Fruit fly (Drosophila melanogaster): ENCODE results near the gene CG17260.

The CG17260 gene

dm6 chr2L:3003399-3003798, 33.6 kb upstream of the CG17260 start (continued):
- no peak for TF ChIP-seq kni (GFP tag; optimal IDR thresholded peaks at IDR 0.05)
- TF ChIP-seq Lpt (GFP tag; optimal IDR thresholded peaks at IDR 0.05) = no peak
- TF ChIP-seq NC2β (GFP tag; optimal IDR thresholded peaks at IDR 0.05) = no peak
- no peak for TF ChIP-seq chif (GFP tag; optimal IDR thresholded peaks at IDR 0.05)
- TF ChIP-seq Dp (GFP tag; optimal IDR thresholded peaks at IDR 0.05) = no peak
- TF ChIP-seq hkb (optimal IDR thresholded peaks at IDR 0.05) = no peak
- TF ChIP-seq hkb (GFP tag; IDR thresholded peaks at IDR 0.05) = 0 out of 2 replicates have a peak, but pooled peaks have one; percentile 55
- TF ChIP-seq CG3065 (GFP tag; optimal IDR thresholded peaks at IDR 0.05) = no peak
- TF ChIP-seq scrt (GFP tag; optimal IDR thresholded peaks at IDR 0.05) = no peak
- peak; percentile 16 for TF ChIP-seq tin (GFP tag; optimal IDR thresholded peaks at IDR 0.05)
- TF ChIP-seq ase (GFP tag; IDR thresholded peaks at IDR 0.05) = no peak
- no peak for TF ChIP-seq grn (GFP tag; optimal IDR thresholded peaks at IDR 0.05)
- TF ChIP-seq ATbp (GFP tag; optimal IDR thresholded peaks at IDR 0.05) = peak; percentile 85
- TF ChIP-seq Mad (GFP tag; optimal IDR thresholded peaks at IDR 0.05) = no peak
- TF ChIP-seq CG1529 (GFP tag; optimal IDR thresholded peaks at IDR 0.05) = peak; percentile 69
- no peak for TF ChIP-seq CG4282 (GFP tag; optimal IDR thresholded peaks at IDR 0.05)
- no peak for TF ChIP-seq CG13287 (GFP tag; IDR thresholded peaks at IDR 0.05; ENCODE audit: partially characterized antibody)
- TF ChIP-seq row (GFP tag; IDR thresholded peaks at IDR 0.05) = peak; percentile 51; the same call in 2 of the 3 replicates
- TF ChIP-seq Fer2 (tag; optimal IDR thresholded peaks at IDR 0.05) = no peak
- peak; percentile 41 for TF ChIP-seq CG18599 (GFP tag; optimal IDR thresholded peaks at IDR 0.05)
- TF ChIP-seq CG6175 (GFP tag; IDR thresholded peaks at IDR 0.05) = no peak
- TF ChIP-seq CG14965 (GFP tag; optimal IDR thresholded peaks at IDR 0.05; ENCODE audit: borderline replicate concordance) = no peak
- TF ChIP-seq sr (GFP tag; IDR thresholded peaks at IDR 0.05) = no peak
- no peak for TF ChIP-seq CG31365 (tag; optimal IDR thresholded peaks at IDR 0.05)
- peak; percentile 30 for TF ChIP-seq btn (GFP tag; optimal IDR thresholded peaks at IDR 0.05)
- no peak for TF ChIP-seq CG14667 (GFP tag; IDR thresholded peaks at IDR 0.05)
- TF ChIP-seq so (GFP tag; IDR thresholded peaks at IDR 0.05) = no peak
- no peak for TF ChIP-seq ranshi (GFP tag; IDR thresholded peaks at IDR 0.05)
- TF ChIP-seq trem (tag; optimal IDR thresholded peaks at IDR 0.05) = peak; percentile 15
- TF ChIP-seq Opbp (GFP tag; IDR thresholded peaks at IDR 0.05; ENCODE audit: partially characterized antibody) = no peak
- TF ChIP-seq H2.0 (GFP tag; IDR thresholded peaks at IDR 0.05) = 0 out of 2 replicates have a peak, but pooled peaks have one; percentile 25
- TF ChIP-seq CG4617 (GFP tag; optimal IDR thresholded peaks at IDR 0.05; ENCODE audit: borderline replicate concordance) = no peak
- TF ChIP-seq lola (GFP tag; optimal IDR thresholded peaks at IDR 0.05) = peak in 1 of 3 experiments; percentile 19
- TF ChIP-seq CG6689 (GFP tag; IDR thresholded peaks at IDR 0.05) = peak; percentile 38; the same call in 1 of the 2 replicates
- TF ChIP-seq CG2202 (tag; optimal IDR thresholded peaks at IDR 0.05) = peak; percentile 4
- peak; percentile 8 for TF ChIP-seq Fer1 (GFP tag; optimal IDR thresholded peaks at IDR 0.05)
- no peak for TF ChIP-seq CG3995 (GFP tag; optimal IDR thresholded peaks at IDR 0.05)
- no peak for TF ChIP-seq Lim3 (GFP tag; IDR thresholded peaks at IDR 0.05)
- peak; percentile 59 for TF ChIP-seq bab2 (GFP tag; optimal IDR thresholded peaks at IDR 0.05)
- TF ChIP-seq Optix (GFP tag; IDR thresholded peaks at IDR 0.05) = no peak
- TF ChIP-seq kay (GFP tag; optimal IDR thresholded peaks at IDR 0.05) = no peak
- peak; percentile 46; the same call in 1 of the 2 replicates for TF ChIP-seq ara (GFP tag; IDR thresholded peaks at IDR 0.05)
- peak; percentile 61 for TF ChIP-seq sqz (GFP tag; optimal IDR thresholded peaks at IDR 0.05)
- no peak for TF ChIP-seq crc (GFP tag; optimal IDR thresholded peaks at IDR 0.05)
- no peak for TF ChIP-seq CG1647 (GFP tag; optimal IDR thresholded peaks at IDR 0.05)
- TF ChIP-seq CG6765 (GFP tag; optimal IDR thresholded peaks at IDR 0.05) = no peak
- no peak for TF ChIP-seq sima (GFP tag; optimal IDR thresholded peaks at IDR 0.05)
- TF ChIP-seq ewg (GFP tag; optimal IDR thresholded peaks at IDR 0.05) = peak; percentile 49
- TF ChIP-seq CG9932 (GFP tag; IDR thresholded peaks at IDR 0.05) = no peak
- peak; percentile 87 for TF ChIP-seq D19A (tag; optimal IDR thresholded peaks at IDR 0.05)
- no peak for TF ChIP-seq al (GFP tag; IDR thresholded peaks at IDR 0.05)
- no peak for TF ChIP-seq CG30431 (GFP tag; optimal IDR thresholded peaks at IDR 0.05)

Measured in whole organism, embryonic.